Fruit fly (Drosophila melanogaster) Kc167 (cell line): Measurements from ENCODE around the gene CG12539.

ENCODE experiments used
- insv ChIP-seq: fragments of >200 bp; optimal IDR thresholded peaks from 3 replicates; lab custom pipeline; 2018; ENCODE audit warnings: missing external identifiers
- psq ChIP-seq: fragments of >200 bp; optimal IDR thresholded peaks from 2 replicates; lab custom pipeline; 2017; ENCODE audit warnings: missing external identifiers

DNA sequence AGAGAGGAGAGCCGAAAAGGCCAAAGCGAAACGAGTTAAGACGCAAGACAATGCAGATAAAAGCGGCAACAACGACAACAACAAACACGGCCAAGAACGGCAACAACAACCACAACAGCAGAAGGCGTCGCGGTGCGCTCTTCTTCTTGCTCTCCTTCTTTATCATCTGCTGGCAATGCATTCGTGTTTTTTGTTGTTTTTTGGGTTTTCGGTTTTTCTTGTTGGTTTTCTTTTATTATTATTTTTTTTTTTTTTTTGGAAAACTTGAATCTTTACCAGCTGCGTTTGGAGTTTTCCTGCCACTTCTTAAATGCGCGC is 19.1 kb downstream of the CG12539 start:
- TF ChIP-seq psq (lab: Kevin White, UChicago), result no peak
- no peak for TF ChIP-seq insv (lab: Kevin White, UChicago)
